Worm (Caenorhabditis elegans) whole organism, L2 larva: Measurements from ENCODE around the gene F44E7.7.
"Not testable (repeated sequence)": the region's sequence is repeated elsewhere in the genome, so short reads cannot be mapped to it uniquely, and the experiment has no call there.

Source experiments
- C34F6.9 ChIP-seq: fragments of 150-350 bp; optimal IDR thresholded peaks from 2 replicates; lab custom pipeline; 2014; ENCODE audit warnings: missing biosample characterization, missing genetic modification characterization
- F13H6.1 ChIP-seq: sonication (generic microtip); optimal IDR thresholded peaks from 2 replicates; lab custom pipeline; 2016; ENCODE audit warnings: missing genetic modification characterization, missing compliant biosample characterization
- Y55F3AM.14 ChIP-seq: fragments of 200-800 bp; sonication (Bioruptor generic); optimal IDR thresholded peaks from 2 replicates; lab custom pipeline; 2018; ENCODE audit warnings: mild to moderate bottlenecking, missing genetic modification characterization, missing compliant biosample characterization
- ZK546.5 ChIP-seq: sonication (generic microtip); optimal IDR thresholded peaks from 2 replicates; lab custom pipeline; 2017; ENCODE audit warnings: missing biosample characterization, missing genetic modification characterization
- aly-2 ChIP-seq: fragments of 150-350 bp; optimal IDR thresholded peaks from 2 replicates; lab custom pipeline; 2014; ENCODE audit warnings: missing biosample characterization, missing genetic modification characterization
- blmp-1 ChIP-seq: sonication (generic microtip); optimal IDR thresholded peaks from 2 replicates; lab custom pipeline; 2017; ENCODE audit warnings: missing genetic modification characterization, mild to moderate bottlenecking, missing compliant biosample characterization, antibody characterized with exemption, moderate library complexity; ENCODE audit not compliant: insufficient read depth
- ceh-82 ChIP-seq: fragments of 150-350 bp; optimal IDR thresholded peaks from 2 replicates; lab custom pipeline; 2014; ENCODE audit warnings: missing biosample characterization, missing genetic modification characterization
- crh-2 ChIP-seq: sonication (generic microtip); optimal IDR thresholded peaks from 2 replicates; lab custom pipeline; 2017; ENCODE audit warnings: missing biosample characterization, missing genetic modification characterization
- dmd-4 ChIP-seq: sonication (generic microtip); optimal IDR thresholded peaks from 2 replicates; lab custom pipeline; 2017; ENCODE audit warnings: missing biosample characterization, missing genetic modification characterization
- elt-1 ChIP-seq: fragments of 150-350 bp; optimal IDR thresholded peaks from 2 replicates; lab custom pipeline; 2014; ENCODE audit warnings: missing biosample characterization, missing genetic modification characterization
- fos-1 ChIP-seq: fragments of 150-350 bp; optimal IDR thresholded peaks from 2 replicates; lab custom pipeline; 2014; ENCODE audit warnings: missing biosample characterization, missing genetic modification characterization
- gmeb-1 ChIP-seq: fragments of 150-350 bp; optimal IDR thresholded peaks from 2 replicates; lab custom pipeline; 2014; ENCODE audit warnings: missing biosample characterization, missing genetic modification characterization
- lin-13 ChIP-seq: fragments of 150-350 bp; optimal IDR thresholded peaks from 2 replicates; lab custom pipeline; 2014; ENCODE audit warnings: missing biosample characterization, missing genetic modification reagents, missing genetic modification characterization
- lin-39 ChIP-seq: fragments of 150-350 bp; optimal IDR thresholded peaks from 2 replicates; lab custom pipeline; 2014; ENCODE audit warnings: missing biosample characterization, missing genetic modification reagents, missing genetic modification characterization
- lsy-2 ChIP-seq, 2 experiments: fragments of 150-350 bp in 1 of 2; sonication (generic microtip) in 1 of 2; optimal IDR thresholded peaks; 2 replicates each; lab custom pipeline; 2014 to 2017; ENCODE audit warnings: missing biosample characterization in 2 of 2, missing genetic modification characterization in 2 of 2
- mbf-1 ChIP-seq: sonication (generic microtip); optimal IDR thresholded peaks from 2 replicates; lab custom pipeline; 2017; ENCODE audit warnings: missing biosample characterization, missing genetic modification characterization
- mdl-1 ChIP-seq, 2 experiments: fragments of 150-350 bp in 1 of 2; sonication (generic microtip) in 1 of 2; optimal IDR thresholded peaks; 2 replicates each; lab custom pipeline; 2017; ENCODE audit warnings: missing biosample characterization in 2 of 2, missing genetic modification characterization in 2 of 2
- nhr-10 ChIP-seq: sonication (generic microtip); optimal IDR thresholded peaks from 2 replicates; lab custom pipeline; 2017; ENCODE audit warnings: missing biosample characterization, missing genetic modification characterization
- nhr-129 ChIP-seq: fragments of 150-350 bp; optimal IDR thresholded peaks from 2 replicates; lab custom pipeline; 2014; ENCODE audit warnings: missing biosample characterization, missing genetic modification characterization
- nhr-21 ChIP-seq: fragments of 150-350 bp; optimal IDR thresholded peaks from 2 replicates; lab custom pipeline; 2014; ENCODE audit warnings: missing biosample characterization, missing genetic modification characterization
- nhr-237 ChIP-seq: fragments of 150-350 bp; optimal IDR thresholded peaks from 2 replicates; lab custom pipeline; 2014; ENCODE audit warnings: missing biosample characterization, missing genetic modification characterization
- nhr-25 ChIP-seq: fragments of 150-350 bp; sonication (generic microtip); optimal IDR thresholded peaks from 3 replicates; lab custom pipeline; 2014; ENCODE audit warnings: missing biosample characterization, missing genetic modification characterization
- nhr-6 ChIP-seq: fragments of 150-350 bp; optimal IDR thresholded peaks from 2 replicates; lab custom pipeline; 2014; ENCODE audit warnings: missing biosample characterization, missing genetic modification characterization
- peb-1 ChIP-seq: fragments of 150-350 bp; optimal IDR thresholded peaks from 2 replicates; lab custom pipeline; 2014; ENCODE audit warnings: missing biosample characterization, missing genetic modification characterization
- sem-4 ChIP-seq: fragments of 150-350 bp; optimal IDR thresholded peaks from 2 replicates; lab custom pipeline; 2014; ENCODE audit warnings: missing biosample characterization, missing genetic modification reagents, missing genetic modification characterization
- sma-3 ChIP-seq: sonication (generic microtip); optimal IDR thresholded peaks from 2 replicates; lab custom pipeline; 2016; ENCODE audit warnings: missing genetic modification reagents, missing genetic modification characterization, missing compliant biosample characterization
- sma-9 ChIP-seq, 2 experiments: fragments of 150-350 bp in 1 of 2; sonication (generic microtip) in 1 of 2; optimal IDR thresholded peaks; 2 replicates each; lab custom pipeline; 2014 to 2016; ENCODE audit warnings: missing genetic modification characterization in 2 of 2, mild to moderate bottlenecking in 1 of 2, missing biosample characterization in 1 of 2, missing compliant biosample characterization in 1 of 2, missing genetic modification reagents in 1 of 2, moderate library complexity in 1 of 2
- snpc-4 ChIP-seq: fragments of 150-350 bp; optimal IDR thresholded peaks from 2 replicates; lab custom pipeline; 2014; ENCODE audit warnings: missing biosample characterization, missing genetic modification characterization
- unc-39 ChIP-seq: fragments of 150-350 bp; optimal IDR thresholded peaks from 2 replicates; lab custom pipeline; 2014; ENCODE audit warnings: missing biosample characterization, missing genetic modification characterization
- unc-55 ChIP-seq: fragments of 150-350 bp; sonication (generic microtip); optimal IDR thresholded peaks from 3 replicates; lab custom pipeline; 2014; ENCODE audit warnings: missing biosample characterization, missing genetic modification reagents, missing genetic modification characterization
- unc-62 ChIP-seq: fragments of 150-350 bp; optimal IDR thresholded peaks from 2 replicates; lab custom pipeline; 2014; ENCODE audit warnings: missing biosample characterization, missing genetic modification reagents, missing genetic modification characterization
- ztf-11 ChIP-seq: sonication (generic microtip); optimal IDR thresholded peaks from 2 replicates; lab custom pipeline; 2017; ENCODE audit warnings: missing biosample characterization, missing genetic modification characterization

The F44E7.7 gene

DNA sequence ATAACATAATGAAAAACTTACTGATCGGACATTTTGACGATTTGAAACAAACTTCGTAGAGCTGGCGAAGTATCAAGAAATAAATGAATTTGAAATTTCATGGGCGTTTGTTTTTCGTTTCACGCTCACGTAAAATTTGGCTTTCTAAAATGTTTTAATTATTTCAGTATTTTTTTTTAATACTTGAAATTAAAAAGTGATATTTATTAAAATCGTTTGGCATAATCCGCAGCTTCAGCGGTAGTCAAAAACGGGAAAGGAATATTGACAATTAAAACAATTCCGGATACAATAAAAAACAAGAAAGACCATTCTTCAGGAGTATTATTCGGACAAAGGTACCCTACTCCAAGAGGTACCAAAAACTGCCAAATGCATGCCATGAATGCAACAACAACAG, 2.6 kb downstream of the F44E7.7 start, which contains the start of gene fbxa-183:
fbxa-183 (minus strand) TSS at position 101 of the 400 bp plus-strand sequence.
- TF ChIP-seq elt-1 (no peak), peb-1 (tag; lab: Kevin White, UChicago) (no peak), snpc-4 (tag; lab: Kevin White, UChicago) (no peak), nhr-10 (no peak)

DNA sequence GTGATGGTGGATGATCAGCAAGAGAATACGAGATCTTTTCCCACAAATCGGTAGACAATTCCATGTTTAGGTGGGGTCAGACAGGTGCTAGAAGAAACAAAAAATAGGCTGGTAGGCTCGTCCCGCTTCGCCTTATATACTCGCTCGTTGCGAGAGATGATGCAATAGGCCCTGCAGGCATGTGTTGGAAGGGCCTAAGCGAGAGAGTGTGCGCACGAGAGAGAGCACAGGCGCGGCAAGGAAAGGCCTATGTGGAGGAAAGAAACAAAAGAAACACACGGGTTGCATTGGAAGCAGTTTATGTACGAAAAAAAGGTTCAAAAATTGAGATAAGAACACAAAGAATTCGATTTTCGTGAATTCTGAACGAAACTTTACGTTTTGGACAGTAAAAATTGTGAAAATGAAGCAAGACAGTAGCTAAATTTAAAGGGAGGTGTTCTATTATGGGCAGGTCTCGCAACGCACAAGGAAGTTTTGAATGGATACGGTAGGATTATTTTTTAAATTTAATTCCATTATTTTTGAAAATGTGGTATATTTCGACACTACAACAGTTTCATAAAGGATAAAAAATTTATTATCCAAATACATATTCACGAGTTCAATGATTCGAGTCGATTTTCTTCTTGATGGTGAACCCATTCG, 4.4 kb downstream of the F44E7.7 start, which contains the start of gene F44E7.5:
F44E7.5 (minus strand) TSS at position 210 of the 648 bp plus-strand sequence.
- peak; percentile 70 for TF ChIP-seq lin-13 (GFP tag; lab: Kevin White, UChicago)
- TF ChIP-seq mdl-1 (tag; optimal IDR thresholded peaks at IDR 0.05; lab: Kevin White, UChicago): peak; percentile 61 to 76
- peak; percentile 39 for TF ChIP-seq F13H6.1
- no peak for TF ChIP-seq aly-2 (tag; lab: Kevin White, UChicago)
- TF ChIP-seq gmeb-1: peak; percentile 65
- peak; percentile 43 for TF ChIP-seq Y55F3AM.14 (GFP tag; lab: Kevin White, UChicago)
- peak; percentile 72 for TF ChIP-seq sma-9 (GFP tag; optimal IDR thresholded peaks at IDR 0.05; lab: Kevin White, UChicago)
- no peak for TF ChIP-seq sma-9 (tag; optimal IDR thresholded peaks at IDR 0.05; lab: Kevin White, UChicago)
- peak; percentile 5 to 69 for TF ChIP-seq lsy-2 (tag; optimal IDR thresholded peaks at IDR 0.05; lab: Kevin White, UChicago)
- TF ChIP-seq ceh-82 (tag; lab: Kevin White, UChicago): no peak
- TF ChIP-seq fos-1: peak; percentile 91
- no peak for TF ChIP-seq unc-39 (tag; lab: Kevin White, UChicago)
- TF ChIP-seq nhr-129 (tag; lab: Kevin White, UChicago): peak; percentile 100
- peak; percentile 60 for TF ChIP-seq sma-3 (GFP tag; lab: Kevin White, UChicago)
- no peak for TF ChIP-seq mbf-1
- peak; percentile 74 for TF ChIP-seq C34F6.9 (tag; lab: Kevin White, UChicago)
- peak; percentile 57 for TF ChIP-seq nhr-21 (tag; lab: Kevin White, UChicago)
- TF ChIP-seq nhr-25: peak; percentile 78
- TF ChIP-seq unc-55 (GFP tag; lab: Kevin White, UChicago): peak; percentile 62
- TF ChIP-seq snpc-4 (tag; lab: Kevin White, UChicago): peak; percentile 40
- no peak for TF ChIP-seq ztf-11 (tag; lab: Kevin White, UChicago)
- TF ChIP-seq blmp-1: peak; percentile 37
- peak; percentile 81 for TF ChIP-seq crh-2 (tag; lab: Kevin White, UChicago)

DNA sequence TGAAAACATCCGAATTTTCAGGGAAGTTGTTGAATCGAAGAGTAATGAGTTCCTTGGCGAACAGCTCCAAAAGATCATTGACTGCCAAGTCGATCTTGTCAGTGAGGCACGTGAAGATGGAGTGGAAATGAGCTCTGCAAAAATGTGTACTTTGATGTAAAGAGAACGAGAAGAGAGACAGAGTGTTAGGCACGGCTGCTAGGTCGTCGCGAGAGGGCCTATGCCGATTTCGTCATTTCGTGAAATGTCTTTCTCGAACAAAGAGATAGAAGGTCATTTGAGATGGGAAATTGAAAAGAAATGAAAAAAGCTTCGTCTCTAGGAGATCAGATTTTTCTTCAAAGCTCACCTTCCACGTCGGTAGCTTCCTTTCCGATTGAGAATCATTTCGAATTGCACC, 5.3 kb downstream of the F44E7.7 start:
- TF ChIP-seq dmd-4 (tag; lab: Kevin White, UChicago) (no peak), lsy-2 (tag; optimal IDR thresholded peaks at IDR 0.05; lab: Kevin White, UChicago) (peak in 1 of 2 experiments; percentile 43), snpc-4 (tag; lab: Kevin White, UChicago) (no peak), nhr-129 (tag; lab: Kevin White, UChicago) (peak; percentile 98), F13H6.1 (peak; percentile 34), unc-55 (GFP tag; lab: Kevin White, UChicago) (peak; percentile 29), C34F6.9 (tag; lab: Kevin White, UChicago) (peak; percentile 44), nhr-237 (tag; lab: Kevin White, UChicago) (no peak), unc-62 (GFP tag; lab: Kevin White, UChicago) (no peak), sma-9 (GFP tag; optimal IDR thresholded peaks at IDR 0.05; lab: Kevin White, UChicago) (peak; percentile 43), sma-9 (tag; optimal IDR thresholded peaks at IDR 0.05; lab: Kevin White, UChicago) (no peak), fos-1 (peak; percentile 44)
- TF ChIP-seq, all 48 proteins: peak for 7

DNA sequence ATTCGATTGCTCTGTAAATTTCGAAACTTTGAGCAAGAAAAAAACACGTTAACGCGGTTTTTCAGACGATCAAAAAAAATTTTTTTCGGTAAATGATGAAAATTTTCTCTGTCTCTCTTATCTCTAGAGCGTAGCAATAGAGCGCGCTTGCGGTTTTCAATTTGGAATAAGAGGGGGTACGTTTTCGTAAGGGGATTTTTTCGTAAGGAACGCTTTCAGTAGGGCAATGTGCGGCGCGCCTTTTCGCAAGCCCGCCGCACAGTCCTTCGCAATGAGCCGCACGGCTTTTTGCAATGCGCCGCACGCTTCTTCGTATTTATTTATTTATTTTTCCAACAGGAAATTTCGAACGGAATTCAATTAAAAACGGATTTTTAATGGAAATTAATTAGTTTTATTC, 8.3 kb downstream of the F44E7.7 start, which contains the start of gene F44E7.4:
F44E7.4 (minus strand) TSS at position 13 of the 400 bp plus-strand sequence.
- TF ChIP-seq C34F6.9 (tag; lab: Kevin White, UChicago): peak; percentile 59
- TF ChIP-seq F13H6.1: peak; percentile 53
- peak; percentile 3 for TF ChIP-seq gmeb-1
- peak; percentile 64 for TF ChIP-seq unc-55 (GFP tag; lab: Kevin White, UChicago)
- peak; percentile 50 for TF ChIP-seq lin-13 (GFP tag; lab: Kevin White, UChicago)
- TF ChIP-seq nhr-25: peak; percentile 2
- TF ChIP-seq sma-9 (GFP tag; optimal IDR thresholded peaks at IDR 0.05; lab: Kevin White, UChicago): peak; percentile 11
- TF ChIP-seq sma-9 (tag; optimal IDR thresholded peaks at IDR 0.05; lab: Kevin White, UChicago): not testable (repeated sequence)
- TF ChIP-seq sma-3 (GFP tag; lab: Kevin White, UChicago): peak; percentile 19
- peak; percentile 52 for TF ChIP-seq nhr-129 (tag; lab: Kevin White, UChicago)
- TF ChIP-seq crh-2 (tag; lab: Kevin White, UChicago): peak; percentile 32
- TF ChIP-seq lsy-2 (tag; optimal IDR thresholded peaks at IDR 0.05; lab: Kevin White, UChicago): peak in 1 of 2 experiments; percentile 59

DNA sequence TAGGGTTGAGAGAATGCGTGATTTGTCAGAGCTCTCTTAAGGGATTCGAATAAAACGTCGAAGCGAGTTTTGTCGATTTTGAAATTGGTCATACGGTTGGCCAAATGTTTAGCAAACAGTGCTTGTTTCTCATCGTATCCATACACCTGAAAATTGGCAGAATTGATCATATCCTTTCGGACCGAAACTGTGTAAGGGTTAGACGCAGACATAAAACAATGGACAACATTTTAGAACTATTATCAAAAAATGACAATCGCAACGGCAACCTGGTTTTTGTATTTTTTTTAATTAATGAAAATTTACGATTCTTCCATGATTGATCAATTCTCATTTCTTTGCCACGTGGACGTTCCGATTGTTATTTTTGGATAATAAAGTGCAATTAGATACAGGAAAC, 11.1 kb downstream of the F44E7.7 start:
- TF ChIP-seq lin-39 (no peak), ZK546.5 (tag; lab: Kevin White, UChicago) (no peak), sem-4 (tag; lab: Kevin White, UChicago) (no peak), nhr-6 (tag; lab: Kevin White, UChicago) (no peak)
